Worm (Caenorhabditis elegans): Measurements from ENCODE around the gene cox-16.

DNA sequence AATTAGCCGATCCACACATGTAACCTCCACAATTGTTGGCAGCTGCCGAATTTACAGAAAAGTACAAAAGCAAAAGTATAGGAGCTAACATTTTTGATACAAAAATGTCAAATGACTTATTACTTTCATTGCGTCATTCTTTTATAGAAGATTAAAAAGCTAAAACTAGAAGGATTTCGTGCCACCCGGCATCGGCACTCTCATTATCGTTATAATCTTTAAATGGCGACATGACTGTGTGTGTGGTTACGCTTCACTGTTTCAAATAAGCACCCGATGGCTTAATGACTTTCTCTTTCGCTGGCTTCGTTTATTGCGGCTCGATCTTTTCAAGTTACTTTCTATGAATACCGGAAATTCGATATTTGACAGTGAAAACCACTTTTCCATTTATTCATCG is 2.3 kb downstream of the cox-16 start, which contains the start of gene grl-1:
- TF ChIP-seq lin-13 (tag; optimal IDR thresholded peaks at IDR 0.05) = no peak
- TF ChIP-seq nhr-12 (tag; optimal IDR thresholded peaks at IDR 0.05) = no peak
- TF ChIP-seq ztf-11 (tag; optimal IDR thresholded peaks at IDR 0.05) = no peak
- no peak for TF ChIP-seq sptf-1 (tag; optimal IDR thresholded peaks at IDR 0.05)

All from whole organism, mixed stage, embryonic.